Fruit fly (Drosophila melanogaster): Measurements from ENCODE around the gene Ibf1.

Gene Ibf1

DNA sequence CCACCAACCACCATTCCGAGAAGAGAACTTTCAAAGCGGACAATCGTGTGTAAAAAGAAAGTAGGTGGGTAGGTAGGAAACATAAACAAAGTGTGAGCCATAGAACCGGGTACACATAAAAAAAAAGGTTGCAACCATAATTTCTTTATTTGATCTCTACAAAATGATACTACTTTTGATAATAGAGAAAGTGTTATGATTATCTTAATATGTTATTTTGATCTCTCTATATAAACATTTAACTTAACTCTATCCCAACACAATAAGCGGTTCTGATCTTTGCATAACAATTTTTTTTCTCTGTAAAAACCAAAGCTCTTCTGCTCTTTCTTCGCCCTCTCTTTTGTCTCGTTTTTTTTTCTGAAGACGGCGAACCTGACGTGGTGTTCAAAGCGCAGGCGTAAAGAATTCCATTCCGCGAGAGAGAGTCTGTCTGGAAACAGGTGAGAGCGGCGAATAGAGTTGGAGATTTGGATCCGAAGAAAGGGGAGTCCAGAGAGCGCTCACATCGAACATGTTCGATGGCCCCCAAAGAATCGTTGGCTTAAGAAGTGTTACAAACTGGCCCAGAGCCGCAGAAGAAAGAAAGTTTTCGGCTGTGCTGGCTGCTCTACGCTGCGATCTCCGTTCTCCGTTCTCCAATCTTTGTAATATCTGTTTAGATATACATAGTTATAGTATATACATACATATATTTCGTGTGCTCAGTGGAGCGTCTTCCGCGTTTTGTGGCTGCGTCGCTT lies 11.7 kb upstream of the Ibf1 start (continued):
- TF ChIP-seq CG6272 (GFP tag; IDR thresholded peaks at IDR 0.05) (no peak), chif (GFP tag; optimal IDR thresholded peaks at IDR 0.05) (peak; percentile 50 to 67), croc (GFP tag; conservative IDR thresholded peaks at IDR 0.05) (peak; percentile 57; the same call in 2 of the 3 replicates), ara (GFP tag; IDR thresholded peaks at IDR 0.05) (peak; percentile 65), gt (GFP tag; IDR thresholded peaks at IDR 0.05) (no peak), CG10274 (GFP tag; optimal IDR thresholded peaks at IDR 0.05) (no peak), CG2202 (tag; optimal IDR thresholded peaks at IDR 0.05) (peak; percentile 71), CG6854 (GFP tag; optimal IDR thresholded peaks at IDR 0.05) (no peak), CG6765 (GFP tag; optimal IDR thresholded peaks at IDR 0.05) (no peak), Meics (GFP tag; optimal IDR thresholded peaks at IDR 0.05) (peak; percentile 34), abd-A (tag; optimal IDR thresholded peaks at IDR 0.05) (no peak), Hr39 (optimal IDR thresholded peaks at IDR 0.05) (no peak), Oli (tag; optimal IDR thresholded peaks at IDR 0.05) (peak; percentile 73), Jarid2 (GFP tag; optimal IDR thresholded peaks at IDR 0.05) (no peak), Nf-YC (tag; optimal IDR thresholded peaks at IDR 0.05) (no peak), Gug (GFP tag; IDR thresholded peaks at IDR 0.05) (0 out of 4 replicates have a peak, but pooled peaks have one; percentile 4), CG14860 (GFP tag; IDR thresholded peaks at IDR 0.05; ENCODE audit: partially characterized antibody) (no peak), vvl (GFP tag; IDR thresholded peaks at IDR 0.05) (peak; percentile 87), lola (GFP tag; optimal IDR thresholded peaks at IDR 0.05) (peak in 1 of 3 experiments; percentile 81), CG43689 (GFP tag; IDR thresholded peaks at IDR 0.05) (no peak), caup (GFP tag; optimal IDR thresholded peaks at IDR 0.05; ENCODE audit: severe bottlenecking) (no peak), CG12391 (tag; optimal IDR thresholded peaks at IDR 0.05) (peak; percentile 78), CG15073 (GFP tag; optimal IDR thresholded peaks at IDR 0.05) (no peak), cg (GFP tag; optimal IDR thresholded peaks at IDR 0.05) (no peak), CG11696 (GFP tag; IDR thresholded peaks at IDR 0.05) (no peak), CG10321 (GFP tag; IDR thresholded peaks at IDR 0.05) (no peak), CG13296 (GFP tag; optimal IDR thresholded peaks at IDR 0.05) (no peak), CG30431 (GFP tag; optimal IDR thresholded peaks at IDR 0.05) (no peak), CG17359 (tag; optimal IDR thresholded peaks at IDR 0.05) (peak; percentile 71), Dad (GFP tag; optimal IDR thresholded peaks at IDR 0.05) (peak; percentile 31), fd64A (GFP tag; optimal IDR thresholded peaks at IDR 0.05) (peak; percentile 27), slou (GFP tag; optimal IDR thresholded peaks at IDR 0.05) (no peak), Xbp1 (GFP tag; optimal IDR thresholded peaks at IDR 0.05) (peak; percentile 78), eyg (GFP tag; optimal IDR thresholded peaks at IDR 0.05) (peak; percentile 37), zf30C (GFP tag; optimal IDR thresholded peaks at IDR 0.05) (peak; percentile 83), trem (tag; optimal IDR thresholded peaks at IDR 0.05) (peak; percentile 80), bowl (GFP tag; IDR thresholded peaks at IDR 0.05) (no peak), CG1024 (GFP tag; IDR thresholded peaks at IDR 0.05) (peak; percentile 47; the same call in 1 of the 2 replicates), ab (GFP tag; optimal IDR thresholded peaks at IDR 0.05) (no peak), tll (GFP tag; optimal IDR thresholded peaks at IDR 0.05) (no peak), Spps (tag; optimal IDR thresholded peaks at IDR 0.05) (peak; percentile 81), zen (tag; optimal IDR thresholded peaks at IDR 0.05) (peak; percentile 49), sd (tag; optimal IDR thresholded peaks at IDR 0.05) (no peak), Sry-β (GFP tag; optimal IDR thresholded peaks at IDR 0.05) (peak; percentile 15), trh (GFP tag; optimal IDR thresholded peaks at IDR 0.05) (no peak), nerfin-2 (GFP tag; IDR thresholded peaks at IDR 0.05; ENCODE audit: partially characterized antibody) (no peak), HHEX (GFP tag; optimal IDR thresholded peaks at IDR 0.05) (peak; percentile 14), E2f1 (GFP tag; IDR thresholded peaks at IDR 0.05) (peak; percentile 43), CG9817 (tag; optimal IDR thresholded peaks at IDR 0.05) (peak; percentile 29)
